Fruit fly (Drosophila melanogaster): ENCODE measurements around the gene m.

DNA sequence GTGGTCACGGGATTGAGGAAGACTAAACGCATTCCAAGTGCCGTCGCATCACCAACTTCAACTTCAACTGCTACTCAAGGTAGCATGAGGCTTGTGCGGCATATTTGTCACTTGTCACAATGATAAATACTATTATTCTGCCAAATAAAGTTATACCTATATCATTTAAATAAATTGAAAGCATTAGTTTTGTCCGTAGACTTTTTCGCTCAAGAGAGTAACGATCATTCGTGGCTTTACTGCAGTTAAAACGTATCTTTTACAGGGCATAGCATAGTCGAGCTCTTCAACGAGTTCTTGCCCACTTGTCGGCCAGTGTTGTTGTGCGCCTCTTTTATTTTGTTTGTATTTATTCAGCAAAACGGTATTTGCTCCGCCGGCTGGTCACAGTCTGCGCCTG is 17.7 kb upstream of the m start:
- no peak for TF ChIP-seq pan (optimal IDR thresholded peaks at IDR 0.05)
- no peak for TF ChIP-seq usp (GFP tag; optimal IDR thresholded peaks at IDR 0.05)
- no peak for TF ChIP-seq Dll (optimal IDR thresholded peaks at IDR 0.05)
- TF ChIP-seq CG8478 (optimal IDR thresholded peaks at IDR 0.05), result no peak
